Worm (Caenorhabditis elegans) whole organism, L4 larva: ENCODE results near the gene rmd-2.

ENCODE experiments used
- F49E8.2 ChIP-seq: sonication (generic microtip); optimal IDR thresholded peaks from 2 replicates; lab custom pipeline; 2016; ENCODE audit warnings: missing compliant biosample characterization, mild to moderate bottlenecking, missing genetic modification characterization, borderline replicate concordance
- Y105C5A.15 ChIP-seq: fragments of 200-800 bp; sonication (Bioruptor generic); IDR thresholded peaks from 2 replicates; pipeline ENCODE4 v1.3.6; 2022; ENCODE audit warnings: missing genetic modification characterization, missing compliant biosample characterization
- Y48G9A.11 ChIP-seq: fragments of 200-800 bp; sonication (Bioruptor generic); IDR thresholded peaks from 2 replicates; pipeline ENCODE4 v1.3.6; 2022; ENCODE audit warnings: missing genetic modification reagents, missing genetic modification characterization, missing compliant biosample characterization
- Y75B8A.6 ChIP-seq: fragments of 200-800 bp; sonication (Bioruptor generic); IDR thresholded peaks from 2 replicates; pipeline ENCODE4 v1.3.6; 2022; ENCODE audit warnings: missing genetic modification reagents, missing genetic modification characterization, missing compliant biosample characterization
- ZK337.2 ChIP-seq: fragments of 200-800 bp; sonication (Bioruptor generic); IDR thresholded peaks from 2 replicates; pipeline ENCODE4 v1.3.6; 2022; ENCODE audit warnings: missing genetic modification reagents, missing genetic modification characterization, missing compliant biosample characterization
- aly-2 ChIP-seq: sonication (generic microtip); optimal IDR thresholded peaks from 2 replicates; lab custom pipeline; 2018; ENCODE audit warnings: missing biosample characterization, missing genetic modification characterization
- ceh-20 ChIP-seq: fragments of 200-800 bp; sonication (Bioruptor generic); IDR thresholded peaks from 2 replicates; pipeline ENCODE4 v1.3.6; 2022; ENCODE audit warnings: missing genetic modification reagents, missing genetic modification characterization, missing compliant biosample characterization
- ceh-62 ChIP-seq: sonication (generic microtip); optimal IDR thresholded peaks from 2 replicates; lab custom pipeline; 2017; ENCODE audit warnings: missing biosample characterization, missing genetic modification characterization
- daf-16 ChIP-seq, 3 experiments: sonication (generic microtip); optimal IDR thresholded peaks; 2 replicates each; lab custom pipeline; 2016 to 2017; ENCODE audit warnings: missing genetic modification characterization in 3 of 3, missing genetic modification reagents in 3 of 3, mild to moderate bottlenecking in 2 of 3, missing compliant biosample characterization in 2 of 3, missing biosample characterization in 1 of 3, moderate library complexity in 1 of 3
- daf-19 ChIP-seq: fragments of 200-800 bp; sonication (Bioruptor generic); conservative IDR thresholded peaks from 2 replicates; pipeline ENCODE4 v1.3.6; 2022; ENCODE audit warnings: missing genetic modification characterization, missing compliant biosample characterization
- daf-8 ChIP-seq: fragments of 200-800 bp; sonication (Bioruptor generic); IDR thresholded peaks from 2 replicates; pipeline ENCODE4 v1.3.6; 2022; ENCODE audit warnings: missing genetic modification characterization, missing compliant biosample characterization
- dpl-1 ChIP-seq: fragments of 150-350 bp; optimal IDR thresholded peaks from 2 replicates; lab custom pipeline; 2014; ENCODE audit warnings: missing biosample characterization, missing genetic modification reagents, missing genetic modification characterization
- egl-43 ChIP-seq: fragments of 200-800 bp; sonication (Bioruptor generic); IDR thresholded peaks from 2 replicates; pipeline ENCODE4 v1.3.6; 2022; ENCODE audit warnings: missing genetic modification reagents, missing genetic modification characterization, missing compliant biosample characterization
- fkh-10 ChIP-seq: fragments of 150-350 bp; optimal IDR thresholded peaks from 2 replicates; lab custom pipeline; 2014; ENCODE audit warnings: missing biosample characterization, missing genetic modification reagents, missing genetic modification characterization
- gei-8 ChIP-seq: fragments of 200-800 bp; sonication (Bioruptor generic); optimal IDR thresholded peaks from 2 replicates; lab custom pipeline; 2018; ENCODE audit warnings: mild to moderate bottlenecking, missing genetic modification characterization, missing compliant biosample characterization
- hlh-30 ChIP-seq: sonication (generic microtip); optimal IDR thresholded peaks from 2 replicates; lab custom pipeline; 2017; ENCODE audit warnings: antibody characterized with exemption, mild to moderate bottlenecking, missing genetic modification characterization, missing compliant biosample characterization; ENCODE audit not compliant: insufficient read depth
- hmg-1.1 ChIP-seq: fragments of 200-800 bp; sonication (Bioruptor generic); IDR thresholded peaks from 2 replicates; pipeline ENCODE4 v1.3.6; 2022; ENCODE audit warnings: missing genetic modification reagents, missing genetic modification characterization, missing compliant biosample characterization
- jun-1 ChIP-seq: fragments of 150-350 bp; optimal IDR thresholded peaks from 2 replicates; lab custom pipeline; 2014; ENCODE audit warnings: missing biosample characterization, missing genetic modification reagents, missing genetic modification characterization
- lin-13 ChIP-seq: fragments of 150-350 bp; optimal IDR thresholded peaks from 2 replicates; lab custom pipeline; 2014; ENCODE audit warnings: missing biosample characterization, missing genetic modification reagents, missing genetic modification characterization
- lin-38 ChIP-seq: fragments of 200-800 bp; sonication (Bioruptor generic); IDR thresholded peaks from 2 replicates; pipeline ENCODE4 v1.3.6; 2022; ENCODE audit warnings: missing genetic modification reagents, missing genetic modification characterization, missing compliant biosample characterization
- lin-39 ChIP-seq: fragments of 150-350 bp; optimal IDR thresholded peaks from 2 replicates; lab custom pipeline; 2014; ENCODE audit warnings: missing biosample characterization, missing genetic modification reagents, missing genetic modification characterization
- lir-3 ChIP-seq: sonication (generic microtip); optimal IDR thresholded peaks from 2 replicates; lab custom pipeline; 2016; ENCODE audit warnings: mild to moderate bottlenecking, missing genetic modification characterization, missing compliant biosample characterization
- mdl-1 ChIP-seq, 2 experiments: fragments of 150-350 bp in 1 of 2; sonication (generic microtip) in 1 of 2; optimal IDR thresholded peaks; 2 replicates each; lab custom pipeline; 2014 to 2017; ENCODE audit warnings: missing biosample characterization in 2 of 2, missing genetic modification characterization in 2 of 2
- mxl-3 ChIP-seq: fragments of 200-800 bp; sonication (Bioruptor generic); optimal IDR thresholded peaks from 2 replicates; lab custom pipeline; 2018; ENCODE audit warnings: mild to moderate bottlenecking, missing genetic modification characterization, missing compliant biosample characterization
- nhr-10 ChIP-seq: fragments of 150-350 bp; optimal IDR thresholded peaks from 2 replicates; lab custom pipeline; 2014; ENCODE audit warnings: missing biosample characterization, missing genetic modification characterization
- nhr-102 ChIP-seq: sonication (generic microtip); optimal IDR thresholded peaks from 2 replicates; lab custom pipeline; 2016; ENCODE audit warnings: mild to moderate bottlenecking, missing genetic modification characterization, moderate library complexity, missing compliant biosample characterization
- nhr-25 ChIP-seq: sonication (generic microtip); optimal IDR thresholded peaks from 2 replicates; lab custom pipeline; 2017; ENCODE audit warnings: missing genetic modification characterization, mild to moderate bottlenecking, missing compliant biosample characterization, antibody characterized with exemption, moderate library complexity, borderline replicate concordance; ENCODE audit not compliant: insufficient read depth
- nhr-28 ChIP-seq: fragments of 150-350 bp; optimal IDR thresholded peaks from 2 replicates; lab custom pipeline; 2014; ENCODE audit warnings: missing biosample characterization, missing genetic modification characterization
- nhr-42 ChIP-seq: fragments of 200-800 bp; sonication (Bioruptor generic); IDR thresholded peaks from 2 replicates; pipeline ENCODE4 v1.3.6; 2022; ENCODE audit warnings: missing genetic modification characterization, missing compliant biosample characterization
- nhr-76 ChIP-seq: fragments of 150-350 bp; optimal IDR thresholded peaks from 2 replicates; lab custom pipeline; 2014; ENCODE audit warnings: missing biosample characterization, missing genetic modification characterization
- nhr-77 ChIP-seq: fragments of 150-350 bp; optimal IDR thresholded peaks from 2 replicates; lab custom pipeline; 2014; ENCODE audit warnings: missing biosample characterization, missing genetic modification characterization
- pha-4 ChIP-seq, 2 experiments: fragments of 150-350 bp in 1 of 2; fragments of 200-800 bp in 1 of 2; sonication (Bioruptor generic) in 1 of 2; IDR thresholded peaks in 1 of 2; optimal IDR thresholded peaks in 1 of 2; 2 replicates each; pipeline versions ENCODE4 v1.3.6 to Lab custom; 2014 to 2022; ENCODE audit warnings: missing genetic modification characterization in 2 of 2, missing genetic modification reagents in 2 of 2, missing biosample characterization in 1 of 2, missing compliant biosample characterization in 1 of 2
- php-3 ChIP-seq: fragments of 200-800 bp; sonication (Bioruptor generic); IDR thresholded peaks from 2 replicates; pipeline ENCODE4 v1.3.6; 2022; ENCODE audit warnings: missing genetic modification reagents, missing genetic modification characterization, missing compliant biosample characterization
- pqm-1 ChIP-seq: sonication (generic microtip); optimal IDR thresholded peaks from 2 replicates; lab custom pipeline; 2017; ENCODE audit warnings: missing biosample characterization, missing genetic modification characterization
- rbr-2 ChIP-seq: sonication (generic microtip); optimal IDR thresholded peaks from 2 replicates; lab custom pipeline; 2016; ENCODE audit warnings: missing genotype, missing genetic modification characterization, missing compliant biosample characterization
- sdz-12 ChIP-seq: fragments of 200-800 bp; sonication (Bioruptor generic); optimal IDR thresholded peaks from 2 replicates; lab custom pipeline; 2018; ENCODE audit warnings: mild to moderate bottlenecking, missing genetic modification characterization, missing compliant biosample characterization
- snpc-4 ChIP-seq: fragments of 150-350 bp; optimal IDR thresholded peaks from 2 replicates; lab custom pipeline; 2014; ENCODE audit warnings: missing biosample characterization, missing genetic modification characterization
- unc-130 ChIP-seq: sonication (generic microtip); optimal IDR thresholded peaks from 2 replicates; lab custom pipeline; 2016; ENCODE audit warnings: missing genetic modification reagents, missing genetic modification characterization, missing compliant biosample characterization
- unc-62 ChIP-seq, 3 experiments: fragments of 150-350 bp in 1 of 3; sonication (generic microtip); optimal IDR thresholded peaks in 2 of 3; peaks in 1 of 3; 1 replicate in 1 of 3; 2 replicates in 2 of 3; lab custom pipeline; 2014 to 2017; ENCODE audit warnings: missing biosample characterization in 3 of 3, missing genetic modification characterization in 3 of 3, missing genetic modification reagents in 3 of 3, missing genotype in 1 of 3
- zfp-2 ChIP-seq: sonication (generic microtip); optimal IDR thresholded peaks from 2 replicates; lab custom pipeline; 2016; ENCODE audit warnings: mild to moderate bottlenecking, missing genetic modification characterization, missing compliant biosample characterization
- zfp-3 ChIP-seq: fragments of 200-800 bp; sonication (Bioruptor generic); conservative IDR thresholded peaks from 2 replicates; pipeline ENCODE4 v1.3.6; 2022; ENCODE audit warnings: missing genetic modification reagents, missing genetic modification characterization, missing compliant biosample characterization
- zip-11 ChIP-seq: fragments of 200-800 bp; sonication (Bioruptor generic); IDR thresholded peaks from 2 replicates; pipeline ENCODE4 v1.3.6; 2022; ENCODE audit warnings: missing genetic modification characterization, missing compliant biosample characterization
- zip-2 ChIP-seq: fragments of 150-350 bp; optimal IDR thresholded peaks from 2 replicates; lab custom pipeline; 2014; ENCODE audit warnings: missing biosample characterization, missing genetic modification characterization
- ztf-7 ChIP-seq: fragments of 150-350 bp; optimal IDR thresholded peaks from 2 replicates; lab custom pipeline; 2014; ENCODE audit warnings: missing biosample characterization, missing genetic modification characterization

rmd-2 gene

DNA sequence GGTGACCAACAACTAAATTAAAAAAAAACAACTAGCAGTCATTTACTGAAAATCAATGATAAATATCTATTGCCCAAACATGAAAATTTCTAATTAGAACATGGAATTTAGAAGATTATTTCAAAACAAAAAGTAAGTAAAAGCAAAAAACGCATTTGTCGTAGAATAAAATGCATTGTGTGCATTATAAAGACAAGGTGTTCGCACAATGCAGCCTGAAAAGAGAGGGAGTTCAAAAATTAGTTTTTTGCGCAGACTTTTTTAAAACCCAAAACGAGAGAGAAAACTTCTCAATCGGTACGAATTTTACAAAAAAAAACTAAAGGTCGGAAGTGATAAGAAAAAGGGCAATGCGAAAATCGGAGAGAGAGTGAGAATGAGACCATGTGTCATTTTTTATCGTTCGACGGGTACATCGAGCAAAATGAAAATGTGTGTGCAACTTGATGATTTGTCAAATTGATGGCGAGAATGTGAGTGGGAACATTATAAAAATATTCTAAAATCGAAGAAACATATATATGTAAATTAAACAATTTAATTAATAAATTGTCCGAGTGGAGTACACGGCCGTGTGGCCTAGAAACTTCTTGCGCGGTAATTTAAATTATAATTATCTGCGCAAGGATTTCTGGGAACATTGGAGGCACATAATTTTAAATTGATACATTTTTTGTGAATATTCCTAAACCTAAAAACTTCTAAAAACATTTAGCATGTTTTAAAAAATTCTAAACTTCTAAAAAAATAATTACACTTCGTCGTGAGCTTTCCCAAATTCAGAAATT lies 45.5 kb upstream of the rmd-2 start (continued):
- TF ChIP-seq mxl-3 (GFP tag; lab: Kevin White, UChicago) (peak; percentile 73), nhr-28 (tag; lab: Kevin White, UChicago) (peak; percentile 81), zip-11 (GFP tag; lab: Robert Waterston, UW) (no peak), nhr-77 (tag; lab: Kevin White, UChicago) (no peak), Y75B8A.6 (no peak), hlh-30 (tag; lab: Kevin White, UChicago) (peak; percentile 50), mdl-1 (tag; optimal IDR thresholded peaks at IDR 0.05; lab: Kevin White, UChicago) (peak in 1 of 2 experiments; percentile 47), pqm-1 (peak; percentile 55), lin-39 (tag; lab: Kevin White, UChicago) (no peak), pha-4 (GFP tag; IDR thresholded peaks at IDR 0.05; lab: Robert Waterston, UW) (no peak), pha-4 (tag; optimal IDR thresholded peaks at IDR 0.05; lab: Kevin White, UChicago) (no peak), nhr-25 (tag; lab: Kevin White, UChicago) (no peak), jun-1 (tag; lab: Kevin White, UChicago) (no peak), ztf-7 (tag; lab: Kevin White, UChicago) (no peak), zfp-2 (no peak), rbr-2 (no peak), php-3 (GFP tag; lab: Robert Waterston, UW) (no peak), ceh-62 (tag; lab: Kevin White, UChicago) (no peak), daf-19 (GFP tag; lab: Robert Waterston, UW) (no peak), unc-130 (GFP tag; lab: Kevin White, UChicago) (no peak), nhr-42 (GFP tag; lab: Robert Waterston, UW) (no peak), nhr-10 (tag; lab: Kevin White, UChicago) (no peak), zip-2 (tag; lab: Kevin White, UChicago) (no peak), zfp-3 (GFP tag; lab: Robert Waterston, UW) (no peak), fkh-10 (GFP tag; lab: Kevin White, UChicago) (no peak), F49E8.2 (tag; lab: Kevin White, UChicago) (peak; percentile 16), nhr-102 (tag; lab: Kevin White, UChicago) (peak; percentile 31), lir-3 (no peak)
- TF ChIP-seq, all 104 proteins: peak for 18

DNA sequence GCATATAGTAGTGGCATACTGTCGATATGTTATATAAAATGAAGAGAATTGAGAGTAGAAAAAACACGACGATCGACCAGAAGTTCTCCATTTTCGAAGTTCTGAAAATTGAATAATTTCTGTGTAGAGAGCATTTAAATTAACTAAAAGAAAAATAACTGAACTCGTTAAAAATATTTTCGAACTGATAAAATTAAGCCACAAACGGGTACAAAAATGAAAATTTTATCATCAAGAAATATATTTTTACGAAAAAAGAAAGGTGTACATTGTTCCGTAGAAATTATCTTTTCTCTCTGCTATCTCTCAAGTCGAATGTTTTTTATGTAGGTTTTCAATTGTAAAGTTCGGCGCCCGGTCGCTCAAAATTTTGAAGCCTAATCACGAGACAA lies 44.9 kb upstream of the rmd-2 start, which contains the start of gene acl-2:
Gene acl-2 (minus strand): TSS at position 101 of the 392 bp plus-strand sequence.
- TF ChIP-seq gei-8 (GFP tag; lab: Kevin White, UChicago) (no peak), sdz-12 (GFP tag; lab: Kevin White, UChicago) (no peak), zfp-3 (GFP tag; lab: Robert Waterston, UW) (no peak), lin-13 (GFP tag; lab: Kevin White, UChicago) (peak; percentile 4), Y75B8A.6 (no peak), daf-16 (GFP tag; optimal IDR thresholded peaks at IDR 0.05; lab: Kevin White, UChicago) (no peak), daf-16 (tag; optimal IDR thresholded peaks at IDR 0.05; lab: Kevin White, UChicago) (peak; percentile 46), unc-62 (GFP tag; optimal IDR thresholded peaks at IDR 0.05 in 1 of 2; lab: Kevin White, UChicago) (peak in 1 of 2 experiments; percentile 42), unc-62 (tag; optimal IDR thresholded peaks at IDR 0.05; lab: Kevin White, UChicago) (no peak)

DNA sequence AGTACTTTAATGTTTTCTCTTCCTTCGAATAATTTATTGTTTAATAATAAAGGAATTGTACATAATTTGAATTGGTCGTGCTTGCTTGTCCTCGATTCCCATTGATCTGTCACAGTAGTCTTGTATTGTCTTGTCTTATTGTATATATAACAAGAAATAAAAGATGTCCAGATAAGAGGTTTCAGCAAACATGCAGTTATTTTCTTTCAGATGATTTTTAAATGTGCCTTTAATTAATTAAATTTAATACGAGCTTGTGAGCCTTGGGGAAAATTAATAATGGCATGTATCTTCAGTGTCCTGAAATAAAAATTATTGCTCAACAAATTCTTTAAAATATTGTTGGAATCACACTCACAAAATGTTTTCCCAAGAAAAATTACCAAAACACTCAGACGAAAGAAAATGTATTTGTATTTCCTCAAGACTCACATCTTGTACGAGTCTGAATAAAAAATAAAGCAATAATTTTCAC lies 37.0 kb upstream of the rmd-2 start:
- TF ChIP-seq gei-8 (GFP tag; lab: Kevin White, UChicago): peak; percentile 2
- peak; percentile 81 for TF ChIP-seq unc-130 (GFP tag; lab: Kevin White, UChicago)
- no peak for TF ChIP-seq nhr-76 (tag; lab: Kevin White, UChicago)
- peak; percentile 46 for TF ChIP-seq lin-38 (GFP tag; lab: Robert Waterston, UW)
- no peak for TF ChIP-seq hmg-1.1 (GFP tag; lab: Robert Waterston, UW)
- TF ChIP-seq daf-8 (GFP tag; lab: Robert Waterston, UW): no peak
- no peak for TF ChIP-seq nhr-42 (GFP tag; lab: Robert Waterston, UW)
- TF ChIP-seq Y48G9A.11 (GFP tag; lab: Robert Waterston, UW): no peak; the same call in 1 of the 2 replicates
- no peak for TF ChIP-seq ceh-20 (GFP tag; lab: Robert Waterston, UW)
- no peak for TF ChIP-seq egl-43 (GFP tag; lab: Robert Waterston, UW)
- TF ChIP-seq php-3 (GFP tag; lab: Robert Waterston, UW): no peak
- TF ChIP-seq snpc-4: no peak
- TF ChIP-seq dpl-1 (GFP tag; lab: Kevin White, UChicago): no peak
- TF ChIP-seq pha-4 (GFP tag; IDR thresholded peaks at IDR 0.05; lab: Robert Waterston, UW): peak; percentile 45; the same call in 1 of the 2 replicates
- no peak for TF ChIP-seq pha-4 (tag; optimal IDR thresholded peaks at IDR 0.05; lab: Kevin White, UChicago)
- TF ChIP-seq ZK337.2: no peak
- TF ChIP-seq F49E8.2 (tag; lab: Kevin White, UChicago): peak; percentile 52
- no peak for TF ChIP-seq Y105C5A.15 (GFP tag; lab: Robert Waterston, UW)
- peak; percentile 59 for TF ChIP-seq aly-2
- TF ChIP-seq, all 104 proteins: peak for 6
